ENCODE assay signal across 5 worm cellular contexts in the genomic region with DNA sequence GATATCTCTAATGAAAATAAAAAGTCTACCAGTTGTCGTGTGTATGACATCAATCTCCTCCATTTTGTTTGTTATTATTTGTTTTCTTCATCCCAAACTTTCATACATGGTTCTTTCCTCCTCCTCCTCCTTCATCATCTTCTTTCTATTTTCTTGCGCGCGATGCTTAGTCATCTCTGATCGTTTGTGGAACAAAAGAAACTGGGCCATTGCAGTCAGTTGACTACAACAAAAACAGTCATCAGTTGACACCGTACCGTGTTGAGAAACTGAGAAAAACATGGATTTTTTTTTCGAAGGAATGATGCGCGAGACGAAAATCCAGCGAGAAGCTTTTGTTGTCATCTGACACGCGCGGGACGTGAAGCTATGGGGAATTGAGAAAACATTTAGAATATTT.
TF ChIP-seq lines count a peak whose summit lies in the region.

No protein-coding gene starts in this region.

TF ChIP-seq in whole organism, L1 larva, 84 proteins besides CTCF, POLR2A, EP300 and RAD21:
- TF ChIP-seq blmp-1 (tag; optimal IDR thresholded peaks at IDR 0.05; lab: Kevin White, UChicago), result peak; percentile 67
- TF ChIP-seq ets-5 (GFP tag; IDR thresholded peaks at IDR 0.05; lab: Robert Waterston, UW), result no peak
- TF ChIP-seq unc-30 (tag; optimal IDR thresholded peaks at IDR 0.05; lab: Kevin White, UChicago), result no peak
- TF ChIP-seq elt-3 (tag; optimal IDR thresholded peaks at IDR 0.05; lab: Kevin White, UChicago), result no peak

TF ChIP-seq in whole organism, L2 larva, 48 proteins besides CTCF, POLR2A, EP300 and RAD21 (continues in another document):
- TF ChIP-seq unc-62 (GFP tag; optimal IDR thresholded peaks at IDR 0.05; lab: Kevin White, UChicago), result no peak
- no peak for TF ChIP-seq C34F6.9 (tag; optimal IDR thresholded peaks at IDR 0.05; lab: Kevin White, UChicago)
- peak; percentile 19 for TF ChIP-seq nhr-129 (tag; optimal IDR thresholded peaks at IDR 0.05; lab: Kevin White, UChicago)
- TF ChIP-seq mab-5 (tag; optimal IDR thresholded peaks at IDR 0.05; lab: Kevin White, UChicago), result no peak
- TF ChIP-seq nhr-21 (tag; optimal IDR thresholded peaks at IDR 0.05; lab: Kevin White, UChicago), result peak; percentile 2
- no peak for TF ChIP-seq blmp-1 (tag; optimal IDR thresholded peaks at IDR 0.05; lab: Kevin White, UChicago; ENCODE audit: insufficient read depth)
- no peak for TF ChIP-seq ceh-16 (tag; optimal IDR thresholded peaks at IDR 0.05; lab: Kevin White, UChicago)
- TF ChIP-seq lsy-2 (tag; optimal IDR thresholded peaks at IDR 0.05; lab: Kevin White, UChicago), result no peak
- TF ChIP-seq F13H6.1 (tag; optimal IDR thresholded peaks at IDR 0.05; lab: Kevin White, UChicago), result no peak
- TF ChIP-seq nhr-12 (tag; optimal IDR thresholded peaks at IDR 0.05; lab: Kevin White, UChicago), result no peak
- no peak for TF ChIP-seq R02D3.7 (tag; optimal IDR thresholded peaks at IDR 0.05; lab: Kevin White, UChicago)
- no peak for TF ChIP-seq alr-1 (tag; optimal IDR thresholded peaks at IDR 0.05; lab: Kevin White, UChicago)
- TF ChIP-seq sma-3 (GFP tag; optimal IDR thresholded peaks at IDR 0.05; lab: Kevin White, UChicago), result peak; percentile 38
- TF ChIP-seq nhr-23 (tag; optimal IDR thresholded peaks at IDR 0.05; lab: Kevin White, UChicago), result no peak
- no peak for TF ChIP-seq dmd-4 (tag; optimal IDR thresholded peaks at IDR 0.05; lab: Kevin White, UChicago)
- no peak for TF ChIP-seq nhr-237 (tag; optimal IDR thresholded peaks at IDR 0.05; lab: Kevin White, UChicago)
- peak; percentile 19 for TF ChIP-seq sem-4 (tag; optimal IDR thresholded peaks at IDR 0.05; lab: Kevin White, UChicago)
- TF ChIP-seq Y55F3AM.14 (GFP tag; optimal IDR thresholded peaks at IDR 0.05; lab: Kevin White, UChicago), result no peak
- TF ChIP-seq crh-2 (tag; optimal IDR thresholded peaks at IDR 0.05; lab: Kevin White, UChicago), result no peak
- no peak for TF ChIP-seq lin-11 (tag; optimal IDR thresholded peaks at IDR 0.05; lab: Kevin White, UChicago)
- TF ChIP-seq ZK546.5 (tag; optimal IDR thresholded peaks at IDR 0.05; lab: Kevin White, UChicago), result no peak
- no peak for TF ChIP-seq nhr-10 (tag; optimal IDR thresholded peaks at IDR 0.05; lab: Kevin White, UChicago)

TF ChIP-seq in whole organism, L3 larva, 47 proteins besides CTCF, POLR2A, EP300 and RAD21:
- TF ChIP-seq lin-39 (tag; optimal IDR thresholded peaks at IDR 0.05; lab: Kevin White, UChicago), result no peak
- TF ChIP-seq nhr-76 (tag; optimal IDR thresholded peaks at IDR 0.05; lab: Kevin White, UChicago), result no peak
- TF ChIP-seq ceh-28 (tag; optimal IDR thresholded peaks at IDR 0.05; lab: Kevin White, UChicago), result no peak
- no peak for TF ChIP-seq lsy-12 (tag; optimal IDR thresholded peaks at IDR 0.05; lab: Kevin White, UChicago)
- TF ChIP-seq nhr-23 (tag; optimal IDR thresholded peaks at IDR 0.05; lab: Kevin White, UChicago), result peak; percentile 85
- TF ChIP-seq fkh-10 (GFP tag; optimal IDR thresholded peaks at IDR 0.05; lab: Kevin White, UChicago), result no peak
- TF ChIP-seq pha-4 (tag; optimal IDR thresholded peaks at IDR 0.05; lab: Kevin White, UChicago), result peak; percentile 23
- TF ChIP-seq ama-1 (optimal IDR thresholded peaks at IDR 0.05; lab: Kevin White, UChicago), result peak; percentile 8
- no peak for TF ChIP-seq fkh-2 (tag; optimal IDR thresholded peaks at IDR 0.05; lab: Kevin White, UChicago)
- TF ChIP-seq unc-39 (tag; optimal IDR thresholded peaks at IDR 0.05; lab: Kevin White, UChicago), result no peak

TF ChIP-seq in whole organism, L4 larva, 104 proteins besides CTCF, POLR2A, EP300 and RAD21:
- peak; percentile 20; the same call in 1 of the 2 replicates for TF ChIP-seq dmd-6 (GFP tag; IDR thresholded peaks at IDR 0.05; lab: Robert Waterston, UW)
- peak; percentile 71 for TF ChIP-seq nhr-28 (tag; optimal IDR thresholded peaks at IDR 0.05; lab: Kevin White, UChicago)
- no peak; the same call in 1 of the 2 replicates for TF ChIP-seq pha-4 (GFP tag; IDR thresholded peaks at IDR 0.05; lab: Robert Waterston, UW)
- peak; percentile 30 for TF ChIP-seq pha-4 (tag; optimal IDR thresholded peaks at IDR 0.05; lab: Kevin White, UChicago)
- TF ChIP-seq hlh-30 (tag; optimal IDR thresholded peaks at IDR 0.05; lab: Kevin White, UChicago; ENCODE audit: insufficient read depth), result peak; percentile 92
- TF ChIP-seq hlh-11 (tag; optimal IDR thresholded peaks at IDR 0.05; lab: Kevin White, UChicago), result peak; percentile 71
- TF ChIP-seq jun-1 (tag; optimal IDR thresholded peaks at IDR 0.05; lab: Kevin White, UChicago), result no peak
- TF ChIP-seq cey-2 (tag; optimal IDR thresholded peaks at IDR 0.05; lab: Kevin White, UChicago; ENCODE audit: borderline replicate concordance, insufficient read depth), result peak; percentile 22
- TF ChIP-seq nhr-237 (tag; optimal IDR thresholded peaks at IDR 0.05; lab: Kevin White, UChicago), result no peak
- TF ChIP-seq mdt-29 (GFP tag; IDR thresholded peaks at IDR 0.05; lab: Robert Waterston, UW), result no peak
- TF ChIP-seq nhr-6 (tag; optimal IDR thresholded peaks at IDR 0.05; lab: Kevin White, UChicago), result peak; percentile 70
- TF ChIP-seq ama-1 (optimal IDR thresholded peaks at IDR 0.05; lab: Kevin White, UChicago), result peak; percentile 40
- no peak for TF ChIP-seq F44E2.7 (GFP tag; IDR thresholded peaks at IDR 0.05; lab: Robert Waterston, UW)
- TF ChIP-seq dve-1 (tag; optimal IDR thresholded peaks at IDR 0.05; lab: Kevin White, UChicago; ENCODE audit: insufficient read depth), result peak; percentile 54
- TF ChIP-seq mdl-1 (tag; optimal IDR thresholded peaks at IDR 0.05; lab: Kevin White, UChicago), result peak in 1 of 2 experiments; percentile 61

TF ChIP-seq in whole organism, young adult, 124 proteins besides CTCF, POLR2A, EP300 and RAD21:
- TF ChIP-seq ekl-4 (GFP tag; IDR thresholded peaks at IDR 0.05; lab: Robert Waterston, UW) (peak; percentile 43; the same call in 1 of the 2 replicates), lir-1 (GFP tag; conservative IDR thresholded peaks at IDR 0.05; lab: Robert Waterston, UW) (0 out of 2 replicates have a peak, but pooled peaks have one; percentile 33), F23B12.7 (tag; optimal IDR thresholded peaks at IDR 0.05; lab: Kevin White, UChicago; ENCODE audit: insufficient read depth) (no peak), nfya-2 (GFP tag; IDR thresholded peaks at IDR 0.05; lab: Robert Waterston, UW) (no peak)
